Fruit fly (Drosophila melanogaster): ENCODE measurements around the gene AOX4.

dm6 chr3R:15580719-15581118 lies 28.1 kb upstream of the AOX4 start:
- TF ChIP-seq psq (optimal IDR thresholded peaks at IDR 0.05) (no peak), Myc (optimal IDR thresholded peaks at IDR 0.05) (no peak), ttk (optimal IDR thresholded peaks at IDR 0.05) (no peak), h (optimal IDR thresholded peaks at IDR 0.05) (no peak)

Data from Kc167 (cell line).